Fruit fly (Drosophila melanogaster) whole organism, prepupa: ENCODE measurements around the gene Syt1.
A peak's percentile ranks its signal among the peaks of the same experiment; 100 is the strongest.

Experiments
- Blimp-1 ChIP-seq: fragments of 200-800 bp; sonication (Bioruptor generic); optimal IDR thresholded peaks from 3 replicates; lab custom pipeline; 2017; ENCODE audit warnings: missing biosample characterization, missing genetic modification characterization, mild to moderate bottlenecking, moderate library complexity, missing genetic modification reagents
- CG10631 ChIP-seq: fragments of 200-800 bp; sonication (Bioruptor generic); optimal IDR thresholded peaks from 2 replicates; lab custom pipeline; 2016; ENCODE audit warnings: missing biosample characterization, missing genetic modification characterization
- CG10669 ChIP-seq: fragments of 200-800 bp; sonication (Bioruptor generic); optimal IDR thresholded peaks from 3 replicates; lab custom pipeline; 2018; ENCODE audit warnings: missing biosample characterization, mild to moderate bottlenecking, missing genetic modification characterization, moderate library complexity
- CG11294 ChIP-seq: fragments of 200-800 bp; sonication (Bioruptor generic); IDR thresholded peaks from 2 replicates; pipeline ENCODE4 v1.3.6; 2022; ENCODE audit warnings: missing biosample characterization, missing genetic modification characterization
- CG1621 ChIP-seq: fragments of 200-800 bp; sonication (Bioruptor generic); optimal IDR thresholded peaks from 3 replicates; lab custom pipeline; 2018; ENCODE audit warnings: missing biosample characterization, mild to moderate bottlenecking, missing genetic modification characterization
- CG16779 ChIP-seq: fragments of 200-800 bp; sonication (Bioruptor generic); optimal IDR thresholded peaks from 3 replicates; lab custom pipeline; 2017; ENCODE audit warnings: missing biosample characterization, mild to moderate bottlenecking, missing genetic modification characterization
- CG31627 ChIP-seq: fragments of 200-800 bp; sonication (Bioruptor generic); optimal IDR thresholded peaks from 3 replicates; lab custom pipeline; 2016; ENCODE audit warnings: missing biosample characterization, missing genetic modification characterization
- CG32006 ChIP-seq: fragments of 200-800 bp; sonication (Bioruptor generic); optimal IDR thresholded peaks from 3 replicates; lab custom pipeline; 2017; ENCODE audit warnings: missing biosample characterization, mild to moderate bottlenecking, missing genetic modification characterization
- CG34406 ChIP-seq: fragments of 200-800 bp; sonication (Bioruptor generic); optimal IDR thresholded peaks from 3 replicates; lab custom pipeline; 2016; ENCODE audit warnings: missing biosample characterization, missing genetic modification characterization
- CG3919 ChIP-seq: fragments of 200-800 bp; sonication (Bioruptor generic); optimal IDR thresholded peaks from 3 replicates; lab custom pipeline; 2016; ENCODE audit warnings: missing biosample characterization, missing genetic modification characterization
- CG4318 ChIP-seq: fragments of 200-800 bp; sonication (Bioruptor generic); optimal IDR thresholded peaks from 3 replicates; lab custom pipeline; 2017; ENCODE audit warnings: missing biosample characterization, mild to moderate bottlenecking, missing genetic modification characterization
- CG6163 ChIP-seq: fragments of 200-800 bp; sonication (Bioruptor generic); IDR thresholded peaks from 3 replicates; pipeline ENCODE4 v1.3.6; 2022; ENCODE audit warnings: missing biosample characterization, missing genetic modification characterization
- CG6792 ChIP-seq: fragments of 200-800 bp; sonication (Bioruptor generic); optimal IDR thresholded peaks from 3 replicates; lab custom pipeline; 2016; ENCODE audit warnings: missing biosample characterization, missing genetic modification characterization
- CG6808 ChIP-seq: fragments of 200-800 bp; sonication (Bioruptor generic); optimal IDR thresholded peaks from 3 replicates; lab custom pipeline; 2017; ENCODE audit warnings: missing biosample characterization, missing genetic modification characterization, mild to moderate bottlenecking, moderate library complexity, missing genetic modification reagents
- CG7368 ChIP-seq: fragments of 200-800 bp; sonication (Bioruptor generic); optimal IDR thresholded peaks from 3 replicates; lab custom pipeline; 2016; ENCODE audit warnings: missing biosample characterization, missing genetic modification characterization
- CG8119 ChIP-seq: fragments of 200-800 bp; sonication (Bioruptor generic); IDR thresholded peaks from 3 replicates; pipeline ENCODE4 v1.3.6; 2022; ENCODE audit warnings: missing biosample characterization, missing genetic modification characterization
- CG8319 ChIP-seq: fragments of 200-800 bp; sonication (Bioruptor generic); optimal IDR thresholded peaks from 3 replicates; lab custom pipeline; 2016; ENCODE audit warnings: missing biosample characterization, missing genetic modification characterization
- CG8632 ChIP-seq: fragments of 200-800 bp; sonication (Bioruptor generic); optimal IDR thresholded peaks from 3 replicates; lab custom pipeline; 2016; ENCODE audit warnings: missing biosample characterization, missing genetic modification characterization
- CG9139 ChIP-seq: fragments of 200-800 bp; sonication (Bioruptor generic); optimal IDR thresholded peaks from 3 replicates; lab custom pipeline; 2017; ENCODE audit warnings: missing biosample characterization, mild to moderate bottlenecking, missing genetic modification characterization
- Eip75B ChIP-seq: fragments of 200-800 bp; sonication (Bioruptor generic); optimal IDR thresholded peaks from 3 replicates; lab custom pipeline; 2016; ENCODE audit warnings: missing biosample characterization, missing genetic modification characterization
- Eip78C ChIP-seq: fragments of 200-800 bp; sonication (Bioruptor generic); peaks from one replicate; lab custom pipeline; 2016; ENCODE audit warnings: missing biosample characterization, missing genetic modification characterization
- Eip93F ChIP-seq: fragments of 200-800 bp; sonication (Bioruptor generic); optimal IDR thresholded peaks from 2 replicates; lab custom pipeline; 2016; ENCODE audit warnings: missing biosample characterization, mild to moderate bottlenecking, missing genetic modification characterization
- Ets21C ChIP-seq: fragments of 200-800 bp; sonication (Bioruptor generic); optimal IDR thresholded peaks from 3 replicates; lab custom pipeline; 2016; ENCODE audit warnings: missing biosample characterization, missing genetic modification characterization
- Ets96B ChIP-seq: fragments of 200-800 bp; optimal IDR thresholded peaks from 2 replicates; lab custom pipeline; 2019; ENCODE audit warnings: missing biosample characterization, mild to moderate bottlenecking, missing genetic modification characterization, moderate library complexity
- Gug ChIP-seq: fragments of 200-800 bp; sonication (Bioruptor generic); IDR thresholded peaks from 2 replicates; pipeline ENCODE4 v1.3.6; 2022; ENCODE audit warnings: missing biosample characterization, missing genetic modification characterization
- Hr38 ChIP-seq: sonication (Bioruptor generic); optimal IDR thresholded peaks from 2 replicates; lab custom pipeline; 2016; ENCODE audit warnings: missing biosample characterization, missing genetic modification characterization
- Hr4 ChIP-seq: fragments of 200-800 bp; sonication (Bioruptor generic); optimal IDR thresholded peaks from 3 replicates; lab custom pipeline; 2016; ENCODE audit warnings: missing biosample characterization, missing genetic modification characterization
- Lpt ChIP-seq: fragments of 200-800 bp; sonication (Bioruptor generic); optimal IDR thresholded peaks from 3 replicates; lab custom pipeline; 2016; ENCODE audit warnings: missing biosample characterization, missing genetic modification characterization
- Met ChIP-seq: fragments of 200-800 bp; sonication (Bioruptor generic); optimal IDR thresholded peaks from 3 replicates; lab custom pipeline; 2016; ENCODE audit warnings: missing biosample characterization, missing genetic modification characterization
- OdsH ChIP-seq: fragments of 200-800 bp; sonication (Bioruptor generic); optimal IDR thresholded peaks from 3 replicates; lab custom pipeline; 2016; ENCODE audit warnings: missing biosample characterization, missing genetic modification characterization
- Smox ChIP-seq: fragments of 200-800 bp; sonication (Bioruptor generic); optimal IDR thresholded peaks from 3 replicates; lab custom pipeline; 2016; ENCODE audit warnings: missing biosample characterization, missing genetic modification characterization
- Sox102F ChIP-seq: fragments of 200-800 bp; sonication (Bioruptor generic); optimal IDR thresholded peaks from 2 replicates; lab custom pipeline; 2016; ENCODE audit warnings: missing biosample characterization, mild to moderate bottlenecking, missing genetic modification characterization
- Sox15 ChIP-seq: fragments of 200-800 bp; sonication (Bioruptor generic); optimal IDR thresholded peaks from 3 replicates; lab custom pipeline; 2016; ENCODE audit warnings: missing biosample characterization, missing genetic modification characterization
- achi ChIP-seq: fragments of 200-800 bp; sonication (Bioruptor generic); optimal IDR thresholded peaks from 3 replicates; lab custom pipeline; 2016; ENCODE audit warnings: missing biosample characterization, missing genetic modification characterization
- acj6 ChIP-seq: fragments of 200-800 bp; sonication (Bioruptor generic); optimal IDR thresholded peaks from 3 replicates; lab custom pipeline; 2016; ENCODE audit warnings: missing biosample characterization, missing genetic modification characterization
- cyc ChIP-seq: fragments of 200-800 bp; sonication (Bioruptor generic); optimal IDR thresholded peaks from 3 replicates; lab custom pipeline; 2016; ENCODE audit warnings: missing biosample characterization, missing genetic modification characterization
- eg ChIP-seq: fragments of 200-800 bp; sonication (Bioruptor generic); IDR thresholded peaks from 3 replicates; pipeline ENCODE4 v1.3.6; 2022; ENCODE audit warnings: missing biosample characterization, missing genetic modification characterization
- esn ChIP-seq: fragments of 200-800 bp; sonication (Bioruptor generic); optimal IDR thresholded peaks from 2 replicates; lab custom pipeline; 2016; ENCODE audit warnings: missing biosample characterization, mild to moderate bottlenecking, missing genetic modification characterization, moderate library complexity
- fd59A ChIP-seq: fragments of 200-800 bp; sonication (Bioruptor generic); optimal IDR thresholded peaks from 2 replicates; lab custom pipeline; 2017; ENCODE audit warnings: missing biosample characterization, mild to moderate bottlenecking, missing genetic modification characterization, missing genetic modification reagents
- fd85E ChIP-seq: fragments of 200-800 bp; sonication (Bioruptor generic); optimal IDR thresholded peaks from 3 replicates; lab custom pipeline; 2016; ENCODE audit warnings: missing biosample characterization, missing genetic modification characterization
- lz ChIP-seq: fragments of 200-800 bp; sonication (Bioruptor generic); optimal IDR thresholded peaks from 3 replicates; lab custom pipeline; 2016; ENCODE audit warnings: missing biosample characterization, missing genetic modification characterization
- net ChIP-seq: fragments of 200-800 bp; sonication (Bioruptor generic); optimal IDR thresholded peaks from 3 replicates; lab custom pipeline; 2016; ENCODE audit warnings: missing biosample characterization, missing genetic modification characterization
- pdm3 ChIP-seq: fragments of 200-800 bp; sonication (Bioruptor generic); optimal IDR thresholded peaks from 3 replicates; lab custom pipeline; 2016; ENCODE audit warnings: missing biosample characterization, missing genetic modification characterization
- salr ChIP-seq, 2 experiments: fragments of 200-800 bp; sonication (Bioruptor generic); optimal IDR thresholded peaks; 3 replicates each; lab custom pipeline; 2016 to 2018; ENCODE audit warnings: missing biosample characterization in 2 of 2, missing genetic modification characterization in 2 of 2, mild to moderate bottlenecking in 1 of 2
- spab ChIP-seq: fragments of 200-800 bp; sonication (Bioruptor generic); optimal IDR thresholded peaks from 2 replicates; lab custom pipeline; 2017; ENCODE audit warnings: missing biosample characterization, mild to moderate bottlenecking, missing genetic modification characterization, missing genetic modification reagents
- ss ChIP-seq, 2 experiments: fragments of 200-800 bp; sonication (Bioruptor generic); optimal IDR thresholded peaks; 2 replicates in 1 of 2; 3 replicates in 1 of 2; lab custom pipeline; 2017 to 2018; ENCODE audit warnings: mild to moderate bottlenecking in 2 of 2, missing biosample characterization in 2 of 2, missing genetic modification characterization in 2 of 2, moderate library complexity in 1 of 2
- svp ChIP-seq: fragments of 200-800 bp; sonication (Bioruptor generic); peaks from one replicate; lab custom pipeline; 2016; ENCODE audit warnings: missing biosample characterization, missing genetic modification characterization
- topi ChIP-seq: fragments of 200-800 bp; sonication (Bioruptor generic); optimal IDR thresholded peaks from 3 replicates; lab custom pipeline; 2016; ENCODE audit warnings: missing biosample characterization, missing genetic modification characterization
- vri ChIP-seq: fragments of 200-800 bp; sonication (Bioruptor generic); optimal IDR thresholded peaks from 3 replicates; lab custom pipeline; 2016; ENCODE audit warnings: missing biosample characterization, mild to moderate bottlenecking, missing genetic modification characterization

Syt1 gene

DNA sequence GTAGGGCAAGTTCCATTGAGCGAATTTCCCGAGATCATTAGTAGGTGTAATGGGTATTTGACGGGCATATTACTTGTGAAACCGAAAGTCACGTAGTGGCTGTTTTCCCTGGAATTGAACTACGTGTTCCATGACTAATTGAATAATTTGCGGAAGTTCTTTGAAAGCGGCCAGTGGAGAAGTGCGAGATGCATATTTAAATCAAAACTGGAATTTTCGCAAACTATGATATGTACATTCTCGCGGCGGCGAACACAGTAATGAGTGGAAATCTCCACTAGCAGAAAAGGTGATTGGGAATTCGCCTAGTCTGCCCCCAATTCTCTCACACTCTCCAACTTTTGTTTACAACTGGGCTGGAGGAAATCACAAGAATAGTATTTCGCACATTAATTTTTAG is 64.8 kb downstream of the Syt1 start:
- TF ChIP-seq Ets21C (GFP tag; lab: Kevin White, UChicago), result no peak
- TF ChIP-seq CG4318 (GFP tag; lab: Kevin White, UChicago), result no peak
- peak; percentile 72 for TF ChIP-seq Eip78C (GFP tag; lab: Kevin White, UChicago)
- TF ChIP-seq CG10669 (GFP tag; lab: Kevin White, UChicago), result peak; percentile 30
- no peak for TF ChIP-seq CG8119 (GFP tag; lab: Robert Waterston, UW)
- TF ChIP-seq Met (GFP tag; lab: Kevin White, UChicago), result no peak
- TF ChIP-seq CG1621 (tag; lab: Kevin White, UChicago), result peak; percentile 11
- peak; percentile 6 for TF ChIP-seq achi (GFP tag; lab: Kevin White, UChicago)
- TF ChIP-seq CG3919 (GFP tag; lab: Kevin White, UChicago), result peak; percentile 5
- peak; percentile 3 for TF ChIP-seq spab (GFP tag; lab: Kevin White, UChicago)
- TF ChIP-seq CG11294 (GFP tag; lab: Robert Waterston, UW), result 0 out of 2 replicates have a peak, but pooled peaks have one; percentile 15
- peak; percentile 40 for TF ChIP-seq CG10631 (GFP tag; lab: Kevin White, UChicago)
- TF ChIP-seq cyc (GFP tag; lab: Kevin White, UChicago), result no peak
- TF ChIP-seq Sox15 (GFP tag; lab: Kevin White, UChicago), result no peak
- peak; percentile 17 for TF ChIP-seq pdm3 (GFP tag; lab: Kevin White, UChicago)
- no peak for TF ChIP-seq acj6 (GFP tag; lab: Kevin White, UChicago)
- TF ChIP-seq CG32006 (GFP tag; lab: Kevin White, UChicago), result peak; percentile 32
- TF ChIP-seq salr (GFP tag; optimal IDR thresholded peaks at IDR 0.05; lab: Kevin White, UChicago), result peak in 1 of 2 experiments; percentile 4

DNA sequence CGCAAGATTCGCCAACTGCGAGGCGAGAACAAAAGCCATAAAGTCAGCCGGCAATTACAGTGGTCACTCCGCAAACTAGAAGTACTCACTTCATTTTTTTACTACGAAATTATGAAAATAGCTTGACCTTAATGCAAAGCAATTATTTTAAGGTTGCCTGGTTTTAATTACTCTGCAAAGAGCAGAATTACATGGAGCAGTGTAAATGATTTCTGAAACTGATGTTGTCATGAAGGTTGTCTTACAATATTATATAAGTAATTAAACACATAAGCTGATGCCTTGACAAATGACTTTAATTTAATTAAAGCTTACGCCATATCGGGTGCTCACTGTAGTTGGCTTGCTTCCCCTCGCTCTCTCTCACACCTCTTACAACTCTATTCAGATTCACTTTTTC is 65.6 kb downstream of the Syt1 start:
- TF ChIP-seq CG8632 (GFP tag; lab: Kevin White, UChicago) (peak; percentile 48), salr (GFP tag; optimal IDR thresholded peaks at IDR 0.05; lab: Kevin White, UChicago) (peak; percentile 69 to 79), CG6163 (peak; percentile 76), CG32006 (GFP tag; lab: Kevin White, UChicago) (peak; percentile 86), OdsH (peak; percentile 84), CG7368 (GFP tag; lab: Kevin White, UChicago) (peak; percentile 72), net (GFP tag; lab: Kevin White, UChicago) (peak; percentile 73), CG31627 (GFP tag; lab: Kevin White, UChicago) (peak; percentile 79), topi (GFP tag; lab: Kevin White, UChicago) (peak; percentile 67), ss (GFP tag; optimal IDR thresholded peaks at IDR 0.05; lab: Kevin White, UChicago) (peak; percentile 83 to 87), Sox102F (GFP tag; lab: Kevin White, UChicago) (no peak), Blimp-1 (GFP tag; lab: Kevin White, UChicago) (peak; percentile 31), pdm3 (GFP tag; lab: Kevin White, UChicago) (peak; percentile 83), Ets96B (tag; lab: Kevin White, UChicago) (peak; percentile 80), eg (GFP tag; lab: Robert Waterston, UW) (peak; percentile 76), svp (GFP tag; lab: Kevin White, UChicago) (peak; percentile 90), fd85E (GFP tag; lab: Kevin White, UChicago) (no peak), CG8119 (GFP tag; lab: Robert Waterston, UW) (peak; percentile 81), Smox (GFP tag; lab: Kevin White, UChicago) (peak; percentile 61), CG10631 (GFP tag; lab: Kevin White, UChicago) (peak; percentile 84), cyc (GFP tag; lab: Kevin White, UChicago) (peak; percentile 70), CG6792 (GFP tag; lab: Kevin White, UChicago) (peak; percentile 76), Lpt (GFP tag; lab: Kevin White, UChicago) (peak; percentile 68), Hr4 (GFP tag; lab: Kevin White, UChicago) (peak; percentile 74), CG8319 (GFP tag; lab: Kevin White, UChicago) (peak; percentile 70), Ets21C (GFP tag; lab: Kevin White, UChicago) (peak; percentile 64), vri (GFP tag; lab: Kevin White, UChicago) (peak; percentile 16), CG6808 (GFP tag; lab: Kevin White, UChicago) (peak; percentile 91), Gug (GFP tag; lab: Robert Waterston, UW) (peak; percentile 79), CG34406 (peak; percentile 66), acj6 (GFP tag; lab: Kevin White, UChicago) (peak; percentile 86), CG16779 (peak; percentile 48), Hr38 (GFP tag; lab: Kevin White, UChicago) (no peak), fd59A (GFP tag; lab: Kevin White, UChicago) (peak; percentile 88), esn (GFP tag; lab: Kevin White, UChicago) (peak; percentile 81), Eip93F (no peak), Eip75B (peak; percentile 71), lz (GFP tag; lab: Kevin White, UChicago) (peak; percentile 69), CG9139 (peak; percentile 82), Sox15 (GFP tag; lab: Kevin White, UChicago) (peak; percentile 60)
